Fruit fly (Drosophila melanogaster): ENCODE data around the gene Teh4.

DNA sequence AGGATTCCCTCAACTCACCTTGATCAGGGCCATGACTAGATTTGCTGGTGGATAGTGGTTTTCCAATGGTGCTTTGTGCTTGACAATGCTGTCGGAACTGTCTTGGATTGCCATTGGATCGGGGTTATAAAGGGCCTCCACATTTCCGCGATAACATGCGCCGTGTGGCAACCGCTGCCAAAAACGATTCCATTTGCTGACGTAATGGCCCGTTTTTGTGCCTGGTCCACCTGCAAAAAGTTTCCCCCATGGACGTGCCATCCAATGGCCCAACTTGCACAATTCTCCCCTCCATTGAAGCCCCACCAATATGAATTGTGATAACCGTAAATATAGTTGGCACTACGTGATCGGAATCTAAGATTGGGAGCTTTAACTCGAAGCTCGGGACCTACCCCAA, 33.4 kb upstream of the Teh4 start, which contains the start of gene Cpr64Ab:
- no peak for TF ChIP-seq Hr96 (GFP tag; optimal IDR thresholded peaks at IDR 0.05)
- TF ChIP-seq CG1620 (GFP tag; optimal IDR thresholded peaks at IDR 0.05): no peak
- no peak for TF ChIP-seq kay (GFP tag; ENCODE audit: borderline replicate concordance)
- no peak for TF ChIP-seq CG33017 (tag; optimal IDR thresholded peaks at IDR 0.05)
- TF ChIP-seq CG5204 (GFP tag; optimal IDR thresholded peaks at IDR 0.05): no peak
- TF ChIP-seq CG14711 (tag; optimal IDR thresholded peaks at IDR 0.05): no peak
- TF ChIP-seq cic (GFP tag; optimal IDR thresholded peaks at IDR 0.05): no peak

Measured in whole organism, adult.